Fruit fly (Drosophila melanogaster): ENCODE measurements around the gene Gycbeta100B.

Gycbeta100B gene

DNA sequence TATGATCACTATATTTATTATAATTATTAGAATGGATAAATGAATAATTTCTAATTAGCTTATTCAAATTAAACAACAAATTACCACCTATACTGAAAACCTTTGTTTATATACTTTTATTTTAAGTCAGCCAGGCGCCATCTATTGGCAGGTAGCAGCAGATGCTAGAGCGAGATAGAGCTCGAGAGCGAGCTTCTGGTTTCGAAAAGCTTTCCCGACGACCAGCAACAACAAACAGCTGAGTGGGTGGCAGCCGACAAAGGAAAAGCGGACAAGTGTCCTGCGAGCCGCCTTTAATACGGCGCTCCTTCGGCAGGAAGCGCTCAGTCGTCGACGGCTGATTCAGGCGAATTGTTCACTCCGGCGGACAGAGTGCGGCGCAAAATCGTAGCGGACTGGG, at the start of gene Gycbeta100B:
Gene Gycbeta100B (plus strand): TSS at position 337 of the 400 bp plus-strand sequence.
- no peak for TF ChIP-seq CG17801 (GFP tag; optimal IDR thresholded peaks at IDR 0.05; ENCODE audit: partially characterized antibody)

DNA sequence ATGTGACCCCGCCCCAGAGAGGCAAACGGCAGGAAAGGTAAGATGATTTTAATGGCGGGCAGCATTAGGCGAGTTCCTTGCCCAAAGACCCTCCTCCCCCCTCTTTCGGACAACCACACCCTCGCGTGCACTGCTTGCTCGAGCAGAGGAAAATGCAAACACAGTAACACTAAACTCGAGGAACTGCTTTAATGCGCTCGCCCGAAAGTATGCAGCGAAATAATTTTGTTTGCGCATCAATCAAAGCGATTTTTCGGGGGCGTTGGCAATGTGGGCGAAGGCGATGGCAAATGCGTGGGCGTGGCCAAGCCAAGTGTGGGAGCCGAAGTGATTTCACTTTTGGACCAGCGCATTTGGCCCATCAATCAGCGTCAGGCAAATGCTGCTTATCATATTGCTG, 47.8 kb upstream of the Gycbeta100B start:
- no peak for TF ChIP-seq CG17801 (GFP tag; optimal IDR thresholded peaks at IDR 0.05; ENCODE audit: partially characterized antibody)

DNA sequence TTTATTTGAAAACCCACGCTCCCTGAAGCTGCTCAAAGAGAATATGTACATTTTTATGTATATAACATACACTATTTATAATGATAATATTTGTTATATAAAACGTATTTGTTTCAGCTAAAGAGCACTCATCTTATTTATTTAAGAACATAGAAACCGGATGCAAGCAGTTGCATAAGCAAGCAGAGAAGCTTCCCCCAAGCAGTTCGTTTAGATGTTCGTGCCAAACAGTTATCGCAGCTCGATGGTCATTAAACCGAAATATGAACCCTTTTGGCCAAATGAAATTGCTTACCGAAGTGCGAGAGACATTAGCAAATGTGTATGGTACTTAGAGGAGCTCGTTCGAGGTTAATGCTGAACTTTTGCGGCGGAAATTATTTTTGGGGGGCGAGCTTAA, 44.2 kb upstream of the Gycbeta100B start:
- TF ChIP-seq CG17801 (GFP tag; optimal IDR thresholded peaks at IDR 0.05; ENCODE audit: partially characterized antibody), result no peak

dm6 chr3R:31097221-31097620, 37.0 kb upstream of the Gycbeta100B start, which contains the start of gene CG11317:
TSS of gene CG11317 (minus strand) at chr3R:31097321.
- no peak for TF ChIP-seq CG17801 (GFP tag; optimal IDR thresholded peaks at IDR 0.05; ENCODE audit: partially characterized antibody)

- TF ChIP-seq CG17801 (GFP tag; optimal IDR thresholded peaks at IDR 0.05; ENCODE audit: partially characterized antibody), result no peak
These were observed 33.1 kb upstream of the Gycbeta100B start, which contains the start of gene CG15553 for dm6 chr3R:31101069-31101468. TSS of gene CG15553 (minus strand) at chr3R:31101169.

DNA sequence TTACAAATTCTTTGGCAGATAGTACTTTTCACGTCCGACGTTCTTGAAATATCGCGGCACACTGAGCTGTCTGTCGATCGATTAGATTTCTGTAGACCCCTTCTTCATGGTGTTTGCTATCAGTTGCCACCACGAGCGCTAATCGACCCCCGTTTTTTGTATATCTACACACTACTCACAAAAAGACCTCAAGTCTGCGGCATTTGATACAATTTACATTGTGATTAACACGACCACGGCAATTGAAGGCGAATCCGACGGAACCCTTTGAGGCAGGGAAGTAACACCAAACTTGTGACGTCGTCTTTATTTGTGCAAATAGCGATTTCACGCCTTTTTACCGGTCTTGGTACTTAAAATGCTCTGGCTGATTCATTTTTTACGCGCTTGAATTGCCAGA, 25.1 kb upstream of the Gycbeta100B start, which contains the start of gene Mayo:
Gene Mayo (minus strand): TSS at position 66 of the 400 bp plus-strand sequence.
- no peak for TF ChIP-seq CG17801 (GFP tag; optimal IDR thresholded peaks at IDR 0.05; ENCODE audit: partially characterized antibody)

DNA sequence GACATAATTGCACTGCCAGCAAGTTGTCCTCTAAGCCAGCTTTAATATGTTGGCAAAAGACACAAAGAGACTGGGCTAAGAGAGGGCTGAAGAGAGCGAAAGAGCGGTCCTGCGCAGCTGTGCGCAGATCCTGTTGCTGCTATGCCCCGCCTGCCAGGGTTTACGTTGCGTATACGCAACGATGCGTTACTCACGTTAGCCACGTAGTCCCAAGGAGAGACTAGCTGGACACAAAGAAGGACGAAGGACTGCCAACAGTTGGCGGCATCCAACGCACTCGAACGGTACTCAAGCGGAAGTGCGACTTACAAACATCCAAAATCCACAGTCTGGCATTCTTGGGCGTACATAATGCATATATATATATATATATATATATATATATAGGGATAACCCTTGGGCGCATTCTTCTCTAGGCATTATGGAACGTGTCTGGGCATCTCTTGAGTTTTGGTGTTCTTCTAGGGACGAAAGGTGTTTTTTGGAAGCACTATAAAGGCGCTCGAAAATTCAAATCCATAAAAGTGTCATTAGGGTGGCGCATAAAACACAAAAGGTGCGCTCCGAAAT, 14.3 kb upstream of the Gycbeta100B start:
- no peak for TF ChIP-seq CG17801 (GFP tag; optimal IDR thresholded peaks at IDR 0.05; ENCODE audit: partially characterized antibody)

- TF ChIP-seq CG17801 (GFP tag; optimal IDR thresholded peaks at IDR 0.05; ENCODE audit: partially characterized antibody), result no peak
These were observed 10.9 kb upstream of the Gycbeta100B start, which contains the start of gene Prosalpha3T for dm6 chr3R:31123315-31123714. TSS of gene Prosalpha3T (minus strand) at chr3R:31123415.

dm6 chr3R:31125746-31126199, 8.4 kb upstream of the Gycbeta100B start, which contains the start of gene CG15554:
TSS of gene CG15554 (plus strand) at chr3R:31126149.
- TF ChIP-seq CG17801 (GFP tag; optimal IDR thresholded peaks at IDR 0.05; ENCODE audit: partially characterized antibody), result no peak

- no peak for TF ChIP-seq CG17801 (GFP tag; optimal IDR thresholded peaks at IDR 0.05; ENCODE audit: partially characterized antibody)
These were observed 6.8 kb upstream of the Gycbeta100B start for dm6 chr3R:31127357-31127775.

DNA sequence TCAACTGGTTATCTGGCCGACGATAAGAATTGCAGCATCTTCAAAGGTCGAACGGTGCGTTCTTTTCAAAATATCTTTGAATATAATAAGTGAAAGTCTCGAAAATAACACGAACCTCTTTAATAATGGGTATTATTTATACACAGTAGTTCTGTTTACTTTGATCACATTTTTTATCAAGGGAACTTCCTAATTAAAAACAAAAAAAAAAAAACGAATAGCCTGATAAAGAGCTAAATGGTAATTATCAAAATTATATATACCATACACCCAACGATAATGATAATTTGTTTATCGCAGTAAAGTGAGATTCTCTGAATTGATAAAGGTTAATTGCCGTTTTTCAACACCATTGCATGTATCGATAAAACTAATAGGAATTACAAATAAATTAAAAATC, 3.6 kb upstream of the Gycbeta100B start, which contains the start of gene Ktch:
Gene Ktch (minus strand): TSS at position 101 of the 400 bp plus-strand sequence.
- no peak for TF ChIP-seq CG17801 (GFP tag; optimal IDR thresholded peaks at IDR 0.05; ENCODE audit: partially characterized antibody)

DNA sequence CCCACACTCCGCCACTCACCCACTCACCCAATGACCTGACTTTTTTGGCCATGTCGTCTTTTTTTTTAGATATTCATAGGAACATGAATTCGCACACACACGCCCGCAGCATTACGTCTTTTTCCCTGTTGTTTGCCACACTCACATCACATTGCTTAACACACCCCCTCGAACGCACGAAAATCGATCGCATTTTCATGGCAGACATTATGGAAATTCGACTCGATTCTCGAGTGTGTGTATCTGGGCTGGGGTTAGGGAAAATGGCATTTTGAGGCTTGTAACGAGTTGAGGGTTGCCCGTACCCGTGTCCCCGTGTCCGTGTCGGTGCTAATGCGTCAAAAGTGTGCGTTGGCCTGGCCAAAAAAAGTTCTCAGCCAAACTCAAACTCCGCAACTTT, 7.5 kb downstream of the Gycbeta100B start:
- TF ChIP-seq CG17801 (GFP tag; optimal IDR thresholded peaks at IDR 0.05; ENCODE audit: partially characterized antibody), result no peak

DNA sequence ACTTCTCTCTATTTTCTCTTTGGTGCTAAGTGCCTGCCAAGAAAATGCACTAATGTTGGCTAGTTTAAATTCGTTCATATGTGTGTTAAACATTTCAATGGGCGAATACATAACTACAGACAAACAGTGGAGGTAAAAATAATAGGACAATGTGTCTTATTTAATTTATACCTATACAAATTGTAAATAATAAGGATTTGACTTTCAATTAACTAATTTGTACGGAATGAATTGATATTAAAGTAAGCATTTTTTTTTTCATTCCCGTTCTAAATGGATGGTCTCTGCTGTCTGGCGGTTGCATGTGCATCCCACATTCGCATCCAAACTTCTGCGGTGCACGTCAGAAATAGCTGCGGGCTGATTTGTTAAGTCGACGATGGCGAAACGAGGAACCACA, 12.7 kb downstream of the Gycbeta100B start:
- no peak for TF ChIP-seq CG17801 (GFP tag; optimal IDR thresholded peaks at IDR 0.05; ENCODE audit: partially characterized antibody)

dm6 chr3R:31168429-31168828, 34.2 kb downstream of the Gycbeta100B start:
- TF ChIP-seq CG17801 (GFP tag; optimal IDR thresholded peaks at IDR 0.05; ENCODE audit: partially characterized antibody), result no peak

DNA sequence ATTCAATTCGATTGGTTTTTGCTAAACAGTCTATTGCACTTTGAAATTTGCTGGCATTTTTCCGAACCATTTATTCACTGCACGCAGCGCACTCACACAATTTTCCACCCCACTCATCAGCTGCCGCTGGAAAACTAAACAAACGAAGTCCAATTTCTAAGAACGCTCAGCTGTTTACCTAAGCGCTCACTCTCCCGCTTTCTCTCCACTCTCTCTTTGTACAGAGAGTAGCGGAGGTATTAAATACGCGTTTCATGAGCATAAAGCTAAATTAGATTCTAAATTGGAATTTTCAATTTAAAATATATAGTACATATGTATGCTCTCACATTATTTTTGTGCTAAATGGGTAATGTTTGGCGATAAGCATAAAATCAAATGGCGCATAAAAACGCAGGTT, 34.8 kb downstream of the Gycbeta100B start, which contains the start of gene stops:
Gene stops (minus strand): TSS at position 139 of the 400 bp plus-strand sequence.
- TF ChIP-seq CG17801 (GFP tag; optimal IDR thresholded peaks at IDR 0.05; ENCODE audit: partially characterized antibody), result no peak

DNA sequence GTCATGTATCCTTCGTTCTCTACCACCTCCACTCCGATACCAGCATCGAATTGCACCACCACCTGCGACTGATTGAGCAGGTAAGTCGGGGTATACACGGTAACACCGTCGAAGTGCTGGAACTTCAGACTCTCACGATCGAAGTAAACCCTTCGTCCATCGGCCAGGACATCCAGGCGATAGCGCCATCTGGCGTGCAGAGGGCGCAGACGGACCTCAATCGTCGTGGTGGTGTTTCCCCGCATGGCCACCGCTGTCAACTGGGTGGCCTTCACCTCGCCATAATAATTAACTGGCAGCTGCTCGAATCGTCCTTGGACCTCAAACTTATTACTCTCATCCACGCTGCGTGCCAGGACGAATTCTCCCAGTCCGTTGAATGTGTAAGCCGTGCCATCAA, 47.6 kb downstream of the Gycbeta100B start:
- TF ChIP-seq CG17801 (GFP tag; optimal IDR thresholded peaks at IDR 0.05; ENCODE audit: partially characterized antibody), result no peak
